Fruit fly (Drosophila melanogaster): ENCODE measurements around the gene colt.

colt gene

dm6 chr2L:2734946-2735345 lies 34.9 kb downstream of the colt start:
- TF ChIP-seq ac (GFP tag; optimal IDR thresholded peaks at IDR 0.05) = no peak
- peak; percentile 12 for TF ChIP-seq luna (GFP tag; optimal IDR thresholded peaks at IDR 0.05)
- peak; percentile 38 for TF ChIP-seq fu2 (GFP tag; optimal IDR thresholded peaks at IDR 0.05)
- TF ChIP-seq Sox100B (GFP tag; optimal IDR thresholded peaks at IDR 0.05) = no peak
- no peak for TF ChIP-seq Ada2b (GFP tag; IDR thresholded peaks at IDR 0.05)
- TF ChIP-seq Fer3 (tag; optimal IDR thresholded peaks at IDR 0.05) = no peak
- 0 out of 3 replicates have a peak, but pooled peaks have one; percentile 43 for TF ChIP-seq row (GFP tag; IDR thresholded peaks at IDR 0.05)
- TF ChIP-seq CG10321 (GFP tag; IDR thresholded peaks at IDR 0.05) = no peak
- peak; percentile 56; the same call in 1 of the 2 replicates for TF ChIP-seq al (GFP tag; IDR thresholded peaks at IDR 0.05)
- TF ChIP-seq ssp (GFP tag; IDR thresholded peaks at IDR 0.05) = no peak
- peak; percentile 17 for TF ChIP-seq D19B (GFP tag; optimal IDR thresholded peaks at IDR 0.05)
- TF ChIP-seq klu (GFP tag; IDR thresholded peaks at IDR 0.05) = 0 out of 2 replicates have a peak, but pooled peaks have one; percentile 29
- TF ChIP-seq CG6689 (GFP tag; IDR thresholded peaks at IDR 0.05) = 0 out of 2 replicates have a peak, but pooled peaks have one; percentile 11
- TF ChIP-seq ham (GFP tag; IDR thresholded peaks at IDR 0.05) = no peak
- TF ChIP-seq CG10274 (GFP tag; optimal IDR thresholded peaks at IDR 0.05) = peak; percentile 96
- TF ChIP-seq dpn (GFP tag; optimal IDR thresholded peaks at IDR 0.05) = peak in 1 of 2 experiments; percentile 14
- no peak for TF ChIP-seq eyg (GFP tag; optimal IDR thresholded peaks at IDR 0.05)
- no peak for TF ChIP-seq CG7928 (GFP tag; optimal IDR thresholded peaks at IDR 0.05)
- TF ChIP-seq sisA (GFP tag; IDR thresholded peaks at IDR 0.05) = 0 out of 2 replicates have a peak, but pooled peaks have one; percentile 7
- TF ChIP-seq CG2120 (GFP tag; optimal IDR thresholded peaks at IDR 0.05) = peak; percentile 63
- TF ChIP-seq gem (tag; optimal IDR thresholded peaks at IDR 0.05) = no peak
- TF ChIP-seq CG7357 (GFP tag; IDR thresholded peaks at IDR 0.05) = 0 out of 3 replicates have a peak, but pooled peaks have one; percentile 27
- TF ChIP-seq HLH54F (GFP tag; optimal IDR thresholded peaks at IDR 0.05) = peak; percentile 35
- peak; percentile 37 for TF ChIP-seq CG10147 (GFP tag; optimal IDR thresholded peaks at IDR 0.05)
- peak; percentile 6 for TF ChIP-seq CG12155 (GFP tag; optimal IDR thresholded peaks at IDR 0.05)
- TF ChIP-seq Meics (GFP tag; optimal IDR thresholded peaks at IDR 0.05) = peak; percentile 12
- TF ChIP-seq Rfx (GFP tag; IDR thresholded peaks at IDR 0.05) = peak; percentile 51
- TF ChIP-seq CG32532 (GFP tag; IDR thresholded peaks at IDR 0.05) = peak; percentile 52; the same call in 1 of the 2 replicates
- TF ChIP-seq Dip3 (GFP tag; optimal IDR thresholded peaks at IDR 0.05) = peak; percentile 36
- TF ChIP-seq CG7786 (GFP tag; optimal IDR thresholded peaks at IDR 0.05) = peak; percentile 21
- peak; percentile 23 for TF ChIP-seq lilli (GFP tag; optimal IDR thresholded peaks at IDR 0.05)
- TF ChIP-seq CG12769 (tag; optimal IDR thresholded peaks at IDR 0.05) = peak; percentile 47
- peak; percentile 79 for TF ChIP-seq Med (GFP tag)
- TF ChIP-seq CHES-1-like (GFP tag; optimal IDR thresholded peaks at IDR 0.05) = peak; percentile 12
- TF ChIP-seq CG30403 (GFP tag; optimal IDR thresholded peaks at IDR 0.05) = peak; percentile 7
- TF ChIP-seq CG9932 (GFP tag; IDR thresholded peaks at IDR 0.05) = peak; percentile 59
- peak; percentile 11 for TF ChIP-seq Antp (GFP tag; optimal IDR thresholded peaks at IDR 0.05)
- TF ChIP-seq slbo (GFP tag; IDR thresholded peaks at IDR 0.05) = peak; percentile 32; the same call in 1 of the 2 replicates
- peak; percentile 44 for TF ChIP-seq pho (GFP tag; optimal IDR thresholded peaks at IDR 0.05)
- peak; percentile 57 for TF ChIP-seq zfh2 (GFP tag; optimal IDR thresholded peaks at IDR 0.05)
- TF ChIP-seq CG18619 (GFP tag; optimal IDR thresholded peaks at IDR 0.05) = peak; percentile 17
- peak; percentile 43 for TF ChIP-seq Ets65A (GFP tag)
- 0 out of 3 replicates have a peak, but pooled peaks have one; percentile 23 for TF ChIP-seq C15 (GFP tag; IDR thresholded peaks at IDR 0.05)
- peak; percentile 11 for TF ChIP-seq CG13624 (GFP tag; optimal IDR thresholded peaks at IDR 0.05)
